Worm (Caenorhabditis elegans) whole organism, young adult: Measurements from ENCODE around the gene hpo-28.

Experiments used
- C17E4.6 ChIP-seq: fragments of 200-800 bp; sonication (Bioruptor generic); IDR thresholded peaks from 2 replicates; pipeline ENCODE4 v1.3.6; 2022; ENCODE audit warnings: missing genetic modification reagents, missing genetic modification characterization, missing compliant biosample characterization
- F10E7.11 ChIP-seq: sonication (generic microtip); optimal IDR thresholded peaks from 2 replicates; lab custom pipeline; 2017; ENCODE audit warnings: mild to moderate bottlenecking, missing genetic modification characterization, moderate library complexity, missing compliant biosample characterization
- F23B12.7 ChIP-seq: sonication (generic microtip); optimal IDR thresholded peaks from 2 replicates; lab custom pipeline; 2017; ENCODE audit warnings: missing genetic modification characterization, mild to moderate bottlenecking, missing compliant biosample characterization, antibody characterized with exemption, moderate library complexity; ENCODE audit not compliant: insufficient read depth
- F37B4.10 ChIP-seq: fragments of 200-800 bp; sonication (Bioruptor generic); IDR thresholded peaks from 2 replicates; pipeline ENCODE4 v1.3.6; 2022; ENCODE audit warnings: missing genetic modification characterization, missing compliant biosample characterization
- F39B2.1 ChIP-seq: fragments of 200-800 bp; sonication (Bioruptor generic); IDR thresholded peaks from 2 replicates; pipeline ENCODE4 v1.3.6; 2022; ENCODE audit warnings: missing genetic modification reagents, missing genetic modification characterization, missing compliant biosample characterization
- F55B11.4 ChIP-seq: sonication (generic microtip); optimal IDR thresholded peaks from 2 replicates; lab custom pipeline; 2016; ENCODE audit warnings: missing compliant biosample characterization, missing genetic modification characterization, borderline replicate concordance; ENCODE audit not compliant: insufficient read depth
- K12H6.12 ChIP-seq: fragments of 200-800 bp; sonication (Bioruptor generic); optimal IDR thresholded peaks from 2 replicates; lab custom pipeline; 2018; ENCODE audit warnings: mild to moderate bottlenecking, missing genetic modification characterization, missing compliant biosample characterization
- T07F8.4 ChIP-seq: sonication (generic microtip); optimal IDR thresholded peaks from 2 replicates; lab custom pipeline; 2016; ENCODE audit warnings: mild to moderate bottlenecking, missing genetic modification characterization, moderate library complexity, missing compliant biosample characterization
- Y53F4B.3 ChIP-seq: fragments of 200-800 bp; sonication (Bioruptor generic); IDR thresholded peaks from 2 replicates; pipeline ENCODE4 v1.3.6; 2022; ENCODE audit warnings: missing genetic modification reagents, missing genetic modification characterization, missing compliant biosample characterization
- Y53G8AR.9 ChIP-seq: fragments of 200-800 bp; sonication (Bioruptor generic); conservative IDR thresholded peaks from 2 replicates; pipeline ENCODE4 v1.3.6; 2022; ENCODE audit warnings: missing genetic modification reagents, missing genetic modification characterization, missing compliant biosample characterization
- Y67H2A.10 ChIP-seq: fragments of 200-800 bp; sonication (Bioruptor generic); conservative IDR thresholded peaks from 2 replicates; pipeline ENCODE4 v1.3.6; 2022; ENCODE audit warnings: missing genetic modification reagents, missing genetic modification characterization, missing compliant biosample characterization
- Y79H2A.3 ChIP-seq: fragments of 200-800 bp; sonication (Bioruptor generic); conservative IDR thresholded peaks from 2 replicates; pipeline ENCODE4 v1.3.6; 2022; ENCODE audit warnings: missing genetic modification reagents, missing genetic modification characterization, missing compliant biosample characterization
- ZK185.1 ChIP-seq: sonication (generic microtip); optimal IDR thresholded peaks from 2 replicates; lab custom pipeline; 2016; ENCODE audit warnings: mild to moderate bottlenecking, missing genetic modification characterization, missing compliant biosample characterization; ENCODE audit not compliant: poor library complexity, severe bottlenecking
- attf-3 ChIP-seq: fragments of 200-800 bp; sonication (Bioruptor generic); conservative IDR thresholded peaks from 2 replicates; pipeline ENCODE4 v1.3.6; 2022; ENCODE audit warnings: missing genetic modification reagents, missing genetic modification characterization, missing compliant biosample characterization
- attf-5 ChIP-seq: fragments of 200-800 bp; sonication (Bioruptor generic); optimal IDR thresholded peaks from 2 replicates; lab custom pipeline; 2018; ENCODE audit warnings: mild to moderate bottlenecking, missing genetic modification characterization, missing compliant biosample characterization
- cebp-1 ChIP-seq, 2 experiments: fragments of 200-800 bp in 1 of 2; sonication (Bioruptor generic) in 1 of 2; sonication (generic microtip) in 1 of 2; IDR thresholded peaks in 1 of 2; optimal IDR thresholded peaks in 1 of 2; 2 replicates each; pipeline versions ENCODE4 v1.3.6 to Lab custom; 2017 to 2022; ENCODE audit warnings: missing compliant biosample characterization in 2 of 2, missing genetic modification characterization in 2 of 2, mild to moderate bottlenecking in 1 of 2, missing genetic modification reagents in 1 of 2, moderate library complexity in 1 of 2
- dpff-1 ChIP-seq: sonication (generic microtip); optimal IDR thresholded peaks from 2 replicates; lab custom pipeline; 2017; ENCODE audit warnings: mild to moderate bottlenecking, missing genetic modification characterization, missing compliant biosample characterization
- dpl-1 ChIP-seq: fragments of 150-350 bp; optimal IDR thresholded peaks from 2 replicates; lab custom pipeline; 2014; ENCODE audit warnings: missing biosample characterization, missing genetic modification reagents, missing genetic modification characterization
- efl-1 ChIP-seq: fragments of 150-350 bp; optimal IDR thresholded peaks from 2 replicates; lab custom pipeline; 2014; ENCODE audit warnings: missing biosample characterization, missing genetic modification reagents, missing genetic modification characterization
- ekl-4 ChIP-seq: fragments of 200-800 bp; sonication (Bioruptor generic); IDR thresholded peaks from 2 replicates; pipeline ENCODE4 v1.3.6; 2022; ENCODE audit warnings: missing genetic modification reagents, missing genetic modification characterization, missing compliant biosample characterization
- ets-4 ChIP-seq: fragments of 200-800 bp; sonication (Bioruptor generic); optimal IDR thresholded peaks from 2 replicates; lab custom pipeline; 2018; ENCODE audit warnings: mild to moderate bottlenecking, missing genetic modification characterization, missing compliant biosample characterization
- fkh-3 ChIP-seq: sonication (generic microtip); optimal IDR thresholded peaks from 2 replicates; lab custom pipeline; 2016; ENCODE audit warnings: mild to moderate bottlenecking, missing genetic modification characterization, missing compliant biosample characterization
- gei-17 ChIP-seq: fragments of 200-800 bp; sonication (Bioruptor generic); optimal IDR thresholded peaks from 2 replicates; lab custom pipeline; 2018; ENCODE audit warnings: mild to moderate bottlenecking, missing genetic modification characterization, missing compliant biosample characterization
- hmg-1.2 ChIP-seq: fragments of 200-800 bp; sonication (Bioruptor generic); IDR thresholded peaks from 2 replicates; pipeline ENCODE4 v1.3.6; 2022; ENCODE audit warnings: missing genetic modification reagents, missing genetic modification characterization, missing compliant biosample characterization
- hrde-1 ChIP-seq: sonication (generic microtip); optimal IDR thresholded peaks from 2 replicates; lab custom pipeline; 2016; ENCODE audit warnings: missing genetic modification characterization, mild to moderate bottlenecking, missing compliant biosample characterization, moderate library complexity, missing genotype, missing genetic modification reagents, borderline replicate concordance
- hsf-1 ChIP-seq: fragments of 200-800 bp; sonication (Bioruptor generic); IDR thresholded peaks from 2 replicates; pipeline ENCODE4 v1.3.6; 2022; ENCODE audit warnings: missing genetic modification reagents, missing genetic modification characterization, missing compliant biosample characterization
- lin-40 ChIP-seq: sonication (generic microtip); optimal IDR thresholded peaks from 2 replicates; lab custom pipeline; 2016; ENCODE audit warnings: missing genetic modification characterization, mild to moderate bottlenecking, missing compliant biosample characterization, missing genotype, missing genetic modification reagents
- lir-1 ChIP-seq: fragments of 200-800 bp; sonication (Bioruptor generic); conservative IDR thresholded peaks from 2 replicates; pipeline ENCODE4 v1.3.6; 2022; ENCODE audit warnings: missing genetic modification reagents, missing genetic modification characterization, missing compliant biosample characterization
- lsl-1 ChIP-seq: fragments of 200-800 bp; sonication (Bioruptor generic); optimal IDR thresholded peaks from 2 replicates; lab custom pipeline; 2018; ENCODE audit warnings: mild to moderate bottlenecking, missing genetic modification characterization, moderate library complexity, missing compliant biosample characterization
- madf-6 ChIP-seq: fragments of 200-800 bp; sonication (Bioruptor generic); IDR thresholded peaks from 2 replicates; pipeline ENCODE4 v1.3.6; 2022; ENCODE audit warnings: missing genetic modification reagents, missing genetic modification characterization, missing compliant biosample characterization
- mel-28 ChIP-seq: sonication (generic microtip); optimal IDR thresholded peaks from 2 replicates; lab custom pipeline; 2016; ENCODE audit warnings: borderline replicate concordance, mild to moderate bottlenecking, missing genetic modification characterization, missing compliant biosample characterization
- mxl-1 ChIP-seq: sonication (generic microtip); optimal IDR thresholded peaks from 2 replicates; lab custom pipeline; 2016; ENCODE audit warnings: missing genetic modification characterization, missing compliant biosample characterization
- nfya-1 ChIP-seq: sonication (generic microtip); optimal IDR thresholded peaks from 2 replicates; lab custom pipeline; 2017; ENCODE audit warnings: antibody characterized with exemption, missing compliant biosample characterization, missing genetic modification characterization, borderline replicate concordance; ENCODE audit not compliant: insufficient read depth
- nfya-2 ChIP-seq: fragments of 200-800 bp; sonication (Bioruptor generic); IDR thresholded peaks from 2 replicates; pipeline ENCODE4 v1.3.6; 2022; ENCODE audit warnings: missing genetic modification reagents, missing genetic modification characterization, missing compliant biosample characterization
- nhr-120 ChIP-seq: fragments of 200-800 bp; sonication (Bioruptor generic); IDR thresholded peaks from 2 replicates; pipeline ENCODE4 v1.3.6; 2022; ENCODE audit warnings: missing genetic modification characterization, missing compliant biosample characterization
- nhr-179 ChIP-seq: sonication (generic microtip); optimal IDR thresholded peaks from 2 replicates; lab custom pipeline; 2016; ENCODE audit warnings: mild to moderate bottlenecking, missing genetic modification characterization, missing compliant biosample characterization
- pbrm-1 ChIP-seq: fragments of 200-800 bp; sonication (Bioruptor generic); IDR thresholded peaks from 2 replicates; pipeline ENCODE4 v1.3.6; 2022; ENCODE audit warnings: missing genetic modification reagents, missing genetic modification characterization, missing compliant biosample characterization
- pha-4 ChIP-seq: fragments of 150-350 bp; sonication (generic microtip); optimal IDR thresholded peaks from 2 replicates; lab custom pipeline; 2014; ENCODE audit warnings: missing biosample characterization, missing genetic modification reagents, missing genetic modification characterization
- rec-8 ChIP-seq, 2 experiments: sonication (generic microtip); optimal IDR thresholded peaks; 2 replicates each; lab custom pipeline; 2016; ENCODE audit warnings: mild to moderate bottlenecking in 2 of 2, missing genetic modification characterization in 2 of 2, missing genetic modification reagents in 2 of 2, missing genotype in 2 of 2, missing biosample characterization in 1 of 2, missing compliant biosample characterization in 1 of 2, moderate library complexity in 1 of 2
- tbp1 ChIP-seq: fragments of 200-800 bp; sonication (Bioruptor generic); optimal IDR thresholded peaks from 2 replicates; lab custom pipeline; 2018; ENCODE audit warnings: mild to moderate bottlenecking, missing genetic modification characterization, missing compliant biosample characterization
- tlf-1 ChIP-seq: fragments of 200-800 bp; sonication (Bioruptor generic); optimal IDR thresholded peaks from 2 replicates; lab custom pipeline; 2018; ENCODE audit warnings: mild to moderate bottlenecking, missing genetic modification characterization, missing compliant biosample characterization
- xnd-1 ChIP-seq: sonication (generic microtip); optimal IDR thresholded peaks from 2 replicates; lab custom pipeline; 2016; ENCODE audit warnings: missing genotype, missing genetic modification reagents, missing genetic modification characterization, missing compliant biosample characterization
- zim-3 ChIP-seq: sonication (generic microtip); optimal IDR thresholded peaks from 2 replicates; lab custom pipeline; 2017; ENCODE audit warnings: mild to moderate bottlenecking, missing genetic modification characterization, moderate library complexity, missing compliant biosample characterization
- ztf-25 ChIP-seq: fragments of 200-800 bp; sonication (Bioruptor generic); IDR thresholded peaks from 2 replicates; pipeline ENCODE4 v1.3.6; 2022; ENCODE audit warnings: missing genetic modification reagents, missing genetic modification characterization, missing compliant biosample characterization
- ztf-26 ChIP-seq: sonication (generic microtip); optimal IDR thresholded peaks from 2 replicates; lab custom pipeline; 2017; ENCODE audit warnings: missing genetic modification characterization, missing compliant biosample characterization
- ztf-6 ChIP-seq: fragments of 200-800 bp; sonication (Bioruptor generic); IDR thresholded peaks from 2 replicates; pipeline ENCODE4 v1.3.6; 2022; ENCODE audit warnings: missing genetic modification reagents, missing genetic modification characterization, missing compliant biosample characterization

hpo-28 gene

ce11 chrIII:5678935-5679334, 30.2 kb downstream of the hpo-28 start, which contains the start of the genes ska-3 and rps-12 (continued):
- TF ChIP-seq zim-3 (peak; percentile 36), attf-5 (peak; percentile 99), lir-1 (GFP tag; lab: Robert Waterston, UW) (peak; percentile 95), nfya-2 (GFP tag; lab: Robert Waterston, UW) (no peak), tbp1 (peak; percentile 78), C17E4.6 (GFP tag; lab: Robert Waterston, UW) (peak; percentile 94), mxl-1 (tag; lab: Kevin White, UChicago) (no peak), nhr-120 (GFP tag; lab: Robert Waterston, UW) (no peak), efl-1 (GFP tag; lab: Kevin White, UChicago) (peak; percentile 93), dpff-1 (tag; lab: Kevin White, UChicago) (no peak), nfya-1 (tag; lab: Kevin White, UChicago) (no peak), hsf-1 (GFP tag; lab: Robert Waterston, UW) (peak; percentile 82), nhr-179 (tag; lab: Kevin White, UChicago) (no peak), lsl-1 (GFP tag; lab: Kevin White, UChicago) (peak; percentile 82), ets-4 (no peak), gei-17 (GFP tag; lab: Kevin White, UChicago) (peak; percentile 79), F23B12.7 (tag; lab: Kevin White, UChicago) (peak; percentile 98), mel-28 (tag; lab: Kevin White, UChicago) (no peak), T07F8.4 (no peak), Y53G8AR.9 (GFP tag; lab: Robert Waterston, UW) (peak; percentile 98), fkh-3 (no peak), hrde-1 (tag; lab: Kevin White, UChicago) (peak; percentile 57), pbrm-1 (GFP tag; lab: Robert Waterston, UW) (peak; percentile 96), F10E7.11 (tag; lab: Kevin White, UChicago) (no peak), F55B11.4 (tag; lab: Kevin White, UChicago) (no peak), ztf-6 (peak; percentile 86), attf-3 (GFP tag; lab: Robert Waterston, UW) (peak; percentile 82), tlf-1 (GFP tag; lab: Kevin White, UChicago) (peak; percentile 96), rec-8 (tag; optimal IDR thresholded peaks at IDR 0.05; lab: Kevin White, UChicago) (no peak)

- TF ChIP-seq cebp-1 (GFP tag; IDR thresholded peaks at IDR 0.05; lab: Robert Waterston, UW), result no peak
- no peak for TF ChIP-seq cebp-1 (tag; optimal IDR thresholded peaks at IDR 0.05; lab: Kevin White, UChicago)
- no peak for TF ChIP-seq lsl-1 (GFP tag; lab: Kevin White, UChicago)
- TF ChIP-seq xnd-1 (tag; lab: Kevin White, UChicago), result no peak
- TF ChIP-seq lin-40 (tag; lab: Kevin White, UChicago), result no peak
- TF ChIP-seq F39B2.1, result no peak
- TF ChIP-seq pha-4 (tag; lab: Kevin White, UChicago), result no peak
- no peak for TF ChIP-seq madf-6 (GFP tag; lab: Robert Waterston, UW)
- TF ChIP-seq ztf-26, result no peak
- TF ChIP-seq Y79H2A.3 (GFP tag; lab: Robert Waterston, UW), result no peak
- no peak for TF ChIP-seq Y53F4B.3 (GFP tag; lab: Robert Waterston, UW)
- no peak for TF ChIP-seq Y67H2A.10 (GFP tag; lab: Robert Waterston, UW)
- TF ChIP-seq K12H6.12 (tag; lab: Kevin White, UChicago), result no peak
- TF ChIP-seq fkh-3, result no peak
- no peak for TF ChIP-seq gei-17 (GFP tag; lab: Kevin White, UChicago)
- TF ChIP-seq hmg-1.2 (GFP tag; lab: Robert Waterston, UW), result no peak
- TF ChIP-seq ekl-4 (GFP tag; lab: Robert Waterston, UW), result no peak
- TF ChIP-seq ztf-25 (GFP tag; lab: Robert Waterston, UW), result no peak
- TF ChIP-seq F37B4.10 (GFP tag; lab: Robert Waterston, UW), result no peak
- no peak for TF ChIP-seq dpl-1 (GFP tag; lab: Kevin White, UChicago)
- no peak for TF ChIP-seq ZK185.1 (tag; lab: Kevin White, UChicago)
These were observed 31.3 kb downstream of the hpo-28 start, which contains the start of gene F54E7.9 for ce11 chrIII:5677790-5678189. Gene F54E7.9 (minus strand): TSS chrIII:5677890.
